Fruit fly (Drosophila melanogaster): ENCODE data around the gene Pi3K68D.

dm6 chr3L:11772608-11773017 is 17.2 kb downstream of the Pi3K68D start:
- no peak for TF ChIP-seq pan (optimal IDR thresholded peaks at IDR 0.05)
- no peak for TF ChIP-seq psq (optimal IDR thresholded peaks at IDR 0.05)

All from whole organism.